Fruit fly (Drosophila melanogaster) whole organism, embryonic: Measurements from ENCODE around the gene CG4629.

Source experiments
- Aef1 ChIP-seq: fragments of 200-800 bp; sonication (Bioruptor generic); IDR thresholded peaks from 3 replicates; pipeline ENCODE4 v1.3.6; 2022; ENCODE audit warnings: missing biosample characterization, missing genetic modification characterization
- Atf-2 ChIP-seq: fragments of 200-800 bp; sonication (Bioruptor generic); optimal IDR thresholded peaks from 2 replicates; lab custom pipeline; 2016; ENCODE audit warnings: missing biosample characterization, missing genetic modification characterization
- B-H2 ChIP-seq: fragments of 200-800 bp; sonication (Bioruptor generic); optimal IDR thresholded peaks from 2 replicates; lab custom pipeline; 2018; ENCODE audit warnings: missing biosample characterization, mild to moderate bottlenecking, missing genetic modification characterization
- CG10979 ChIP-seq: fragments of 200-800 bp; sonication (Bioruptor generic); optimal IDR thresholded peaks from 2 replicates; lab custom pipeline; 2018; ENCODE audit warnings: missing biosample characterization, mild to moderate bottlenecking, missing genetic modification characterization, moderate library complexity
- CG15269 ChIP-seq: fragments of 200-800 bp; sonication (Bioruptor generic); optimal IDR thresholded peaks from 2 replicates; lab custom pipeline; 2018; ENCODE audit warnings: missing biosample characterization, mild to moderate bottlenecking, missing genetic modification characterization, moderate library complexity
- CG16779 ChIP-seq: fragments of 200-800 bp; sonication (Bioruptor generic); IDR thresholded peaks from 2 replicates; pipeline ENCODE4 v1.3.6; 2022; ENCODE audit warnings: missing biosample characterization, missing genetic modification characterization
- CG17568 ChIP-seq: fragments of 200-800 bp; sonication (Bioruptor generic); optimal IDR thresholded peaks from 2 replicates; lab custom pipeline; 2018; ENCODE audit warnings: missing biosample characterization, mild to moderate bottlenecking, missing genetic modification characterization, moderate library complexity
- CG17802 ChIP-seq: fragments of 200-800 bp; sonication (Bioruptor generic); optimal IDR thresholded peaks from 2 replicates; lab custom pipeline; 2018; ENCODE audit warnings: missing biosample characterization, mild to moderate bottlenecking, missing genetic modification characterization, moderate library complexity
- CG1792 ChIP-seq: fragments of 200-800 bp; sonication (Bioruptor generic); optimal IDR thresholded peaks from 2 replicates; lab custom pipeline; 2016; ENCODE audit warnings: missing biosample characterization, missing genetic modification characterization
- CG31441 ChIP-seq: fragments of 200-800 bp; sonication (Bioruptor generic); IDR thresholded peaks from 2 replicates; pipeline ENCODE4 v1.3.6; 2022; ENCODE audit warnings: missing biosample characterization, missing genetic modification characterization
- CG34376 ChIP-seq: fragments of 200-800 bp; sonication (Bioruptor generic); optimal IDR thresholded peaks from 2 replicates; lab custom pipeline; 2018; ENCODE audit warnings: missing biosample characterization, mild to moderate bottlenecking, missing genetic modification characterization
- CG3838 ChIP-seq: fragments of 200-800 bp; sonication (Bioruptor generic); optimal IDR thresholded peaks from 3 replicates; lab custom pipeline; 2016; ENCODE audit warnings: missing biosample characterization, missing genetic modification characterization
- CG4730 ChIP-seq: fragments of 200-800 bp; sonication (Bioruptor generic); IDR thresholded peaks from 2 replicates; pipeline ENCODE4 v1.3.6; 2022; ENCODE audit warnings: missing biosample characterization, missing genetic modification characterization
- CG4820 ChIP-seq: fragments of 200-800 bp; sonication (Bioruptor generic); optimal IDR thresholded peaks from 3 replicates; lab custom pipeline; 2016; ENCODE audit warnings: missing biosample characterization, missing genetic modification characterization
- CG5245 ChIP-seq: fragments of 200-800 bp; sonication (Bioruptor generic); optimal IDR thresholded peaks from 3 replicates; lab custom pipeline; 2016; ENCODE audit warnings: missing biosample characterization, missing genetic modification characterization
- CG9876 ChIP-seq: fragments of 200-800 bp; sonication (Bioruptor generic); optimal IDR thresholded peaks from 2 replicates; lab custom pipeline; 2016; ENCODE audit warnings: missing biosample characterization, missing genetic modification characterization
- Camta ChIP-seq: fragments of 200-800 bp; sonication (Bioruptor generic); optimal IDR thresholded peaks from 2 replicates; lab custom pipeline; 2016; ENCODE audit warnings: missing biosample characterization, missing genetic modification characterization
- D ChIP-seq, 2 experiments: fragments of 200-800 bp in 1 of 2; fragments of >200 bp in 1 of 2; sonication (Bioruptor generic) in 1 of 2; optimal IDR thresholded peaks; 2 replicates in 1 of 2; 3 replicates in 1 of 2; lab custom pipeline; 2017; ENCODE audit warnings: mild to moderate bottlenecking in 1 of 2, missing biosample characterization in 1 of 2, missing genetic modification characterization in 1 of 2, missing genetic modification reagents in 1 of 2
- Dad ChIP-seq: fragments of 200-800 bp; sonication (Bioruptor generic); optimal IDR thresholded peaks from 3 replicates; lab custom pipeline; 2016; ENCODE audit warnings: missing biosample characterization, missing genetic modification characterization
- Dip2 ChIP-seq: fragments of 200-800 bp; sonication (Bioruptor generic); IDR thresholded peaks from 2 replicates; pipeline ENCODE4 v1.3.6; 2022; ENCODE audit warnings: missing biosample characterization, missing genetic modification characterization
- E2f2 ChIP-seq: fragments of 200-800 bp; sonication (Bioruptor generic); IDR thresholded peaks from 2 replicates; pipeline ENCODE4 v1.3.6; 2022; ENCODE audit warnings: missing biosample characterization, missing genetic modification characterization
- Ets97D ChIP-seq: fragments of 200-800 bp; sonication (Bioruptor generic); optimal IDR thresholded peaks from 3 replicates; lab custom pipeline; 2016; ENCODE audit warnings: missing biosample characterization, missing genetic modification characterization
- Gsc ChIP-seq: fragments of 200-800 bp; sonication (Bioruptor generic); IDR thresholded peaks from 2 replicates; pipeline ENCODE4 v1.3.6; 2022; ENCODE audit warnings: missing biosample characterization, missing genetic modification characterization
- Hmx ChIP-seq: fragments of 200-800 bp; sonication (Bioruptor generic); optimal IDR thresholded peaks from 2 replicates; lab custom pipeline; 2016; ENCODE audit warnings: missing biosample characterization, missing genetic modification characterization
- Hr39 ChIP-seq: fragments of >200 bp; optimal IDR thresholded peaks from 2 replicates; lab custom pipeline; 2017
- Ptx1 ChIP-seq: fragments of 200-800 bp; sonication (Bioruptor generic); IDR thresholded peaks from 2 replicates; pipeline ENCODE4 v1.3.6; 2022; ENCODE audit warnings: missing biosample characterization, missing genetic modification characterization
- Six4 ChIP-seq: fragments of 200-800 bp; sonication (Bioruptor generic); optimal IDR thresholded peaks from 2 replicates; lab custom pipeline; 2016; ENCODE audit warnings: missing biosample characterization, missing genetic modification characterization
- az2 ChIP-seq: fragments of 200-800 bp; sonication (Bioruptor generic); optimal IDR thresholded peaks from 3 replicates; lab custom pipeline; 2016; ENCODE audit warnings: missing biosample characterization, missing genetic modification characterization
- bigmax ChIP-seq: fragments of 200-800 bp; sonication (Bioruptor generic); optimal IDR thresholded peaks from 2 replicates; lab custom pipeline; 2018; ENCODE audit warnings: missing biosample characterization, mild to moderate bottlenecking, missing genetic modification characterization
- br ChIP-seq: fragments of >200 bp; optimal IDR thresholded peaks from 2 replicates; lab custom pipeline; 2017
- crp ChIP-seq, 2 experiments: fragments of 200-800 bp; sonication (Bioruptor generic); optimal IDR thresholded peaks; 2 replicates in 1 of 2; 3 replicates in 1 of 2; lab custom pipeline; 2017; ENCODE audit warnings: missing biosample characterization in 2 of 2, missing genetic modification characterization in 2 of 2, mild to moderate bottlenecking in 1 of 2, moderate library complexity in 1 of 2
- da ChIP-seq: fragments of 200-800 bp; sonication (Bioruptor generic); optimal IDR thresholded peaks from 2 replicates; lab custom pipeline; 2016; ENCODE audit warnings: missing biosample characterization, missing genetic modification characterization
- ewg ChIP-seq: fragments of 200-800 bp; sonication (Bioruptor generic); optimal IDR thresholded peaks from 3 replicates; lab custom pipeline; 2017; ENCODE audit warnings: mild to moderate bottlenecking, missing biosample characterization, missing genetic modification reagents, missing genetic modification characterization
- exex ChIP-seq: fragments of 200-800 bp; sonication (Bioruptor generic); optimal IDR thresholded peaks from 4 replicates; lab custom pipeline; 2018; ENCODE audit warnings: missing biosample characterization, mild to moderate bottlenecking, missing genetic modification characterization, moderate library complexity
- insv ChIP-seq, 2 experiments: fragments of 200-800 bp; sonication (Bioruptor generic); optimal IDR thresholded peaks; 3 replicates each; lab custom pipeline; 2016 to 2018; ENCODE audit warnings: missing biosample characterization in 2 of 2, missing genetic modification characterization in 2 of 2
- lbe ChIP-seq: fragments of 200-800 bp; sonication (Bioruptor generic); optimal IDR thresholded peaks from 2 replicates; lab custom pipeline; 2016; ENCODE audit warnings: missing biosample characterization, mild to moderate bottlenecking, missing genetic modification characterization
- oc ChIP-seq: fragments of 200-800 bp; sonication (Bioruptor generic); optimal IDR thresholded peaks from 2 replicates; lab custom pipeline; 2018; ENCODE audit warnings: missing biosample characterization, mild to moderate bottlenecking, missing genetic modification characterization, moderate library complexity
- otp ChIP-seq: fragments of 200-800 bp; sonication (Bioruptor generic); IDR thresholded peaks from 3 replicates; pipeline ENCODE4, ENCODE4 v1.3.6; 2022; ENCODE audit warnings: missing biosample characterization, missing genetic modification characterization
- pho ChIP-seq: fragments of 200-800 bp; sonication (Bioruptor generic); optimal IDR thresholded peaks from 2 replicates; lab custom pipeline; 2016; ENCODE audit warnings: missing biosample characterization, missing genetic modification characterization
- phol ChIP-seq: fragments of 200-800 bp; sonication (Bioruptor generic); optimal IDR thresholded peaks from 3 replicates; lab custom pipeline; 2018; ENCODE audit warnings: missing biosample characterization, mild to moderate bottlenecking, missing genetic modification characterization, moderate library complexity
- prd ChIP-seq, 3 experiments: fragments of >200 bp in 2 of 3; fragments of 200-800 bp in 1 of 3; sonication (Bioruptor generic) in 1 of 3; optimal IDR thresholded peaks in 2 of 3; IDR thresholded peaks in 1 of 3; 2 replicates in 2 of 3; 3 replicates in 1 of 3; pipeline versions ENCODE4 v1.3.6 to Lab custom; 2017 to 2022; ENCODE audit warnings: missing biosample characterization in 1 of 3, missing genetic modification characterization in 1 of 3
- pros ChIP-seq: fragments of 200-800 bp; sonication (Bioruptor generic); optimal IDR thresholded peaks from 3 replicates; lab custom pipeline; 2019; ENCODE audit warnings: missing biosample characterization, mild to moderate bottlenecking, missing genetic modification characterization, moderate library complexity
- sens ChIP-seq: fragments of 200-800 bp; sonication (Bioruptor generic); peaks from one replicate; lab custom pipeline; 2016; ENCODE audit warnings: missing biosample characterization, missing genetic modification characterization
- shn ChIP-seq: fragments of 200-800 bp; sonication (Bioruptor generic); optimal IDR thresholded peaks from 3 replicates; lab custom pipeline; 2016; ENCODE audit warnings: missing biosample characterization, missing genetic modification characterization
- so ChIP-seq: fragments of 200-800 bp; sonication (Bioruptor generic); IDR thresholded peaks from 3 replicates; pipeline ENCODE4 v1.3.6; 2022; ENCODE audit warnings: missing biosample characterization, missing genetic modification characterization
- ssp ChIP-seq: fragments of 200-800 bp; sonication (Bioruptor generic); IDR thresholded peaks from 2 replicates; pipeline ENCODE4 v1.3.6; 2022; ENCODE audit warnings: missing biosample characterization, missing genetic modification characterization
- tll ChIP-seq, 2 experiments: fragments of 200-800 bp in 1 of 2; fragments of >200 bp in 1 of 2; sonication (Bioruptor generic) in 1 of 2; optimal IDR thresholded peaks; 2 replicates each; lab custom pipeline; 2017 to 2019; ENCODE audit warnings: missing biosample characterization in 2 of 2, missing genetic modification characterization in 2 of 2, mild to moderate bottlenecking in 1 of 2, moderate library complexity in 1 of 2
- toy ChIP-seq: fragments of 200-800 bp; sonication (Bioruptor generic); IDR thresholded peaks from 2 replicates; pipeline ENCODE4 v1.3.6; 2022; ENCODE audit warnings: missing biosample characterization, missing genetic modification characterization
- trh ChIP-seq: fragments of 200-800 bp; sonication (Bioruptor generic); optimal IDR thresholded peaks from 2 replicates; lab custom pipeline; 2016; ENCODE audit warnings: missing biosample characterization, missing genetic modification characterization
- zen ChIP-seq: fragments of 200-800 bp; sonication (Bioruptor generic); optimal IDR thresholded peaks from 3 replicates; lab custom pipeline; 2018; ENCODE audit warnings: missing biosample characterization, mild to moderate bottlenecking, missing genetic modification characterization, moderate library complexity
- zfh1 ChIP-seq: fragments of 200-800 bp; sonication (Bioruptor generic); IDR thresholded peaks from 3 replicates; pipeline ENCODE4 v1.3.6; 2022; ENCODE audit warnings: missing biosample characterization, missing genetic modification characterization

Gene CG4629

DNA sequence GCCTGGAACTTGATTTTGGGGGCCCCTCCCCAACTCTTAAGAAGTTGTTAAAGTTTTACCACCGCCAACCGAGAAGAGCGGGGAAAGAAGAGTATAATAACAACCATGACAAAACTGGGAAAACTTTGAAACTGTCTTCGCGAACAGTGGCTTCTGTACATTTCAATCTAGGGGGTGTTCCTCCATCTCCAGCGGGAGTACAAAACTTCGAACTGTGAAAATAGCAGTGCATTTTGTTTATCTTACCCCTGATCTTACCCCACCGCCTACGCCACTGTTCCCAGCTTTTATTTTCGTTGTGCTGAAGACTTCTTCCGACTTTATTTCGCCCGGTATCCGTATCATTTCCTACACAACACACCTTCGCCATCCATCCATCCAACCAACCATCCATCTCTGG, 31.4 kb downstream of the CG4629 start (continued):
- no peak for TF ChIP-seq ewg (GFP tag; lab: Kevin White, UChicago)
- no peak for TF ChIP-seq Six4 (GFP tag; lab: Kevin White, UChicago)
- 0 out of 3 replicates have a peak, but pooled peaks have one; percentile 39 for TF ChIP-seq otp
- no peak for TF ChIP-seq CG34376 (GFP tag; lab: Kevin White, UChicago)
- no peak for TF ChIP-seq B-H2 (GFP tag; lab: Kevin White, UChicago)
- TF ChIP-seq CG1792 (GFP tag; lab: Kevin White, UChicago) = no peak
- TF ChIP-seq zen (tag; lab: Kevin White, UChicago) = no peak
- TF ChIP-seq so = 0 out of 3 replicates have a peak, but pooled peaks have one; percentile 30
- no peak for TF ChIP-seq oc (tag; lab: Kevin White, UChicago)
- 0 out of 3 replicates have a peak, but pooled peaks have one; percentile 24 for TF ChIP-seq Aef1
- TF ChIP-seq Dad = no peak
- TF ChIP-seq tll (GFP tag; optimal IDR thresholded peaks at IDR 0.05; lab: Kevin White, UChicago) = no peak
- no peak for TF ChIP-seq D (optimal IDR thresholded peaks at IDR 0.05; lab: Kevin White, UChicago)
- TF ChIP-seq D (GFP tag; optimal IDR thresholded peaks at IDR 0.05; lab: Kevin White, UChicago) = peak; percentile 6
- TF ChIP-seq pros (GFP tag; lab: Kevin White, UChicago) = no peak
- no peak for TF ChIP-seq insv (GFP tag; optimal IDR thresholded peaks at IDR 0.05; lab: Kevin White, UChicago)
- peak; percentile 72 for TF ChIP-seq sens (GFP tag; lab: Kevin White, UChicago)
- no peak for TF ChIP-seq lbe (GFP tag; lab: Kevin White, UChicago)
- no peak for TF ChIP-seq phol (tag; lab: Kevin White, UChicago)
- TF ChIP-seq E2f2 (GFP tag; lab: Robert Waterston, UW) = no peak
- TF ChIP-seq CG5245 (GFP tag; lab: Kevin White, UChicago) = no peak
- peak; percentile 32 for TF ChIP-seq pho
- no peak for TF ChIP-seq prd (optimal IDR thresholded peaks at IDR 0.05; lab: Kevin White, UChicago)
- TF ChIP-seq prd (GFP tag; IDR thresholded peaks at IDR 0.05; lab: Robert Waterston, UW) = peak; percentile 43; the same call in 1 of the 3 replicates
- no peak for TF ChIP-seq crp (GFP tag; optimal IDR thresholded peaks at IDR 0.05; lab: Kevin White, UChicago)
- no peak for TF ChIP-seq shn
- peak; percentile 55; the same call in 2 of the 3 replicates for TF ChIP-seq zfh1 (GFP tag; lab: Robert Waterston, UW)
- no peak for TF ChIP-seq CG9876 (GFP tag; lab: Kevin White, UChicago)
- peak; percentile 21; the same call in 1 of the 2 replicates for TF ChIP-seq ssp (GFP tag; lab: Robert Waterston, UW)
- TF ChIP-seq toy (GFP tag; lab: Robert Waterston, UW) = 0 out of 2 replicates have a peak, but pooled peaks have one; percentile 44
- no peak for TF ChIP-seq CG4820
- no peak for TF ChIP-seq CG15269
- no peak for TF ChIP-seq Hr39 (lab: Kevin White, UChicago)
- no peak for TF ChIP-seq trh
- no peak for TF ChIP-seq CG17568
- no peak for TF ChIP-seq CG10979 (tag; lab: Kevin White, UChicago)
- TF ChIP-seq Ets97D = no peak
- TF ChIP-seq Ptx1 (GFP tag; lab: Robert Waterston, UW) = peak; percentile 35; the same call in 1 of the 2 replicates
- no peak for TF ChIP-seq CG31441
- no peak for TF ChIP-seq bigmax (GFP tag; lab: Kevin White, UChicago)
- TF ChIP-seq exex (tag; lab: Kevin White, UChicago) = no peak
- TF ChIP-seq Camta (GFP tag; lab: Kevin White, UChicago) = no peak
- no peak for TF ChIP-seq Gsc (GFP tag; lab: Robert Waterston, UW)
- no peak for TF ChIP-seq br
- TF ChIP-seq CG17802 (tag; lab: Kevin White, UChicago) = no peak
- no peak for TF ChIP-seq Hmx (GFP tag; lab: Kevin White, UChicago)
- no peak for TF ChIP-seq da (GFP tag; lab: Kevin White, UChicago)
- TF ChIP-seq Atf-2 (GFP tag; lab: Kevin White, UChicago) = no peak
- TF ChIP-seq CG3838 = no peak
- peak; percentile 3 for TF ChIP-seq az2 (GFP tag; lab: Kevin White, UChicago)
- no peak for TF ChIP-seq Dip2 (GFP tag; lab: Robert Waterston, UW)
- no peak for TF ChIP-seq CG4730 (GFP tag; lab: Robert Waterston, UW)
- TF ChIP-seq CG16779 (GFP tag; lab: Robert Waterston, UW) = no peak
